Worm (Caenorhabditis elegans) whole organism, young adult: ENCODE data around the gene Y57E12AL.6.

Experiments used
- B0019.2 ChIP-seq: fragments of 200-800 bp; sonication (Bioruptor generic); conservative IDR thresholded peaks from 2 replicates; pipeline ENCODE4 v1.3.6; 2022; ENCODE audit warnings: missing genetic modification reagents, missing genetic modification characterization, missing compliant biosample characterization
- B0336.3 ChIP-seq: fragments of 200-800 bp; sonication (Bioruptor generic); IDR thresholded peaks from 2 replicates; pipeline ENCODE4 v1.3.6; 2022; ENCODE audit warnings: missing genetic modification characterization, missing compliant biosample characterization
- C17E4.6 ChIP-seq: fragments of 200-800 bp; sonication (Bioruptor generic); IDR thresholded peaks from 2 replicates; pipeline ENCODE4 v1.3.6; 2022; ENCODE audit warnings: missing genetic modification reagents, missing genetic modification characterization, missing compliant biosample characterization
- F49E8.2 ChIP-seq: sonication (generic microtip); optimal IDR thresholded peaks from 3 replicates; lab custom pipeline; 2017; ENCODE audit warnings: missing genetic modification characterization, mild to moderate bottlenecking, missing compliant biosample characterization, antibody characterized with exemption, moderate library complexity; ENCODE audit not compliant: insufficient read depth
- K12H6.12 ChIP-seq: fragments of 200-800 bp; sonication (Bioruptor generic); optimal IDR thresholded peaks from 2 replicates; lab custom pipeline; 2018; ENCODE audit warnings: mild to moderate bottlenecking, missing genetic modification characterization, missing compliant biosample characterization
- T07F8.4 ChIP-seq: sonication (generic microtip); optimal IDR thresholded peaks from 2 replicates; lab custom pipeline; 2016; ENCODE audit warnings: mild to moderate bottlenecking, missing genetic modification characterization, moderate library complexity, missing compliant biosample characterization
- Y56A3A.18 ChIP-seq: fragments of 200-800 bp; sonication (Bioruptor generic); IDR thresholded peaks from 2 replicates; pipeline ENCODE4 v1.3.6; 2022; ENCODE audit warnings: missing genetic modification reagents, missing genetic modification characterization, missing compliant biosample characterization
- ZK185.1 ChIP-seq: sonication (generic microtip); optimal IDR thresholded peaks from 2 replicates; lab custom pipeline; 2016; ENCODE audit warnings: mild to moderate bottlenecking, missing genetic modification characterization, missing compliant biosample characterization; ENCODE audit not compliant: poor library complexity, severe bottlenecking
- aptf-3 ChIP-seq: fragments of 200-800 bp; sonication (Bioruptor generic); IDR thresholded peaks from 2 replicates; pipeline ENCODE4 v1.3.6; 2022; ENCODE audit warnings: missing genetic modification characterization, missing compliant biosample characterization
- attf-5 ChIP-seq: fragments of 200-800 bp; sonication (Bioruptor generic); optimal IDR thresholded peaks from 2 replicates; lab custom pipeline; 2018; ENCODE audit warnings: mild to moderate bottlenecking, missing genetic modification characterization, missing compliant biosample characterization
- ceh-91 ChIP-seq: fragments of 200-800 bp; sonication (Bioruptor generic); IDR thresholded peaks from 2 replicates; pipeline ENCODE4 v1.3.6; 2022; ENCODE audit warnings: missing genetic modification reagents, missing genetic modification characterization, missing compliant biosample characterization
- efl-1 ChIP-seq: fragments of 150-350 bp; optimal IDR thresholded peaks from 2 replicates; lab custom pipeline; 2014; ENCODE audit warnings: missing biosample characterization, missing genetic modification reagents, missing genetic modification characterization
- ekl-4 ChIP-seq: fragments of 200-800 bp; sonication (Bioruptor generic); IDR thresholded peaks from 2 replicates; pipeline ENCODE4 v1.3.6; 2022; ENCODE audit warnings: missing genetic modification reagents, missing genetic modification characterization, missing compliant biosample characterization
- hmg-1.2 ChIP-seq: fragments of 200-800 bp; sonication (Bioruptor generic); IDR thresholded peaks from 2 replicates; pipeline ENCODE4 v1.3.6; 2022; ENCODE audit warnings: missing genetic modification reagents, missing genetic modification characterization, missing compliant biosample characterization
- hrde-1 ChIP-seq: sonication (generic microtip); optimal IDR thresholded peaks from 2 replicates; lab custom pipeline; 2016; ENCODE audit warnings: missing genetic modification characterization, mild to moderate bottlenecking, missing compliant biosample characterization, moderate library complexity, missing genotype, missing genetic modification reagents, borderline replicate concordance
- hsf-1 ChIP-seq: fragments of 200-800 bp; sonication (Bioruptor generic); IDR thresholded peaks from 2 replicates; pipeline ENCODE4 v1.3.6; 2022; ENCODE audit warnings: missing genetic modification reagents, missing genetic modification characterization, missing compliant biosample characterization
- lag-1 ChIP-seq: fragments of 200-800 bp; sonication (Bioruptor generic); IDR thresholded peaks from 2 replicates; pipeline ENCODE4 v1.3.6; 2022; ENCODE audit warnings: missing genetic modification reagents, missing genetic modification characterization, missing compliant biosample characterization
- let-607 ChIP-seq, 2 experiments: fragments of 200-800 bp in 1 of 2; sonication (Bioruptor generic) in 1 of 2; sonication (generic microtip) in 1 of 2; optimal IDR thresholded peaks; 2 replicates each; lab custom pipeline; 2016 to 2018; ENCODE audit warnings: mild to moderate bottlenecking in 2 of 2, missing compliant biosample characterization in 2 of 2, missing genetic modification characterization in 2 of 2, moderate library complexity in 2 of 2, missing genotype in 1 of 2
- lsy-27 ChIP-seq: sonication (generic microtip); optimal IDR thresholded peaks from 2 replicates; lab custom pipeline; 2017; ENCODE audit warnings: missing genetic modification characterization, mild to moderate bottlenecking, missing compliant biosample characterization, antibody characterized with exemption, missing genotype, borderline replicate concordance; ENCODE audit not compliant: insufficient read depth
- madf-10 ChIP-seq: sonication (generic microtip); optimal IDR thresholded peaks from 2 replicates; lab custom pipeline; 2016; ENCODE audit warnings: mild to moderate bottlenecking, missing genetic modification characterization, missing compliant biosample characterization
- madf-6 ChIP-seq: fragments of 200-800 bp; sonication (Bioruptor generic); IDR thresholded peaks from 2 replicates; pipeline ENCODE4 v1.3.6; 2022; ENCODE audit warnings: missing genetic modification reagents, missing genetic modification characterization, missing compliant biosample characterization
- mel-28 ChIP-seq: sonication (generic microtip); optimal IDR thresholded peaks from 2 replicates; lab custom pipeline; 2016; ENCODE audit warnings: borderline replicate concordance, mild to moderate bottlenecking, missing genetic modification characterization, missing compliant biosample characterization
- mes-4 ChIP-seq: sonication (generic microtip); optimal IDR thresholded peaks from 2 replicates; lab custom pipeline; 2016; ENCODE audit warnings: missing genotype, missing genetic modification characterization, missing compliant biosample characterization
- nhr-90 ChIP-seq: sonication (generic microtip); optimal IDR thresholded peaks from 2 replicates; lab custom pipeline; 2016; ENCODE audit warnings: missing genotype, mild to moderate bottlenecking, missing genetic modification characterization, missing compliant biosample characterization
- snpc-1.1 ChIP-seq: sonication (generic microtip); optimal IDR thresholded peaks from 2 replicates; lab custom pipeline; 2017; ENCODE audit warnings: missing genetic modification characterization, mild to moderate bottlenecking, missing compliant biosample characterization, antibody characterized with exemption, moderate library complexity, missing genotype, missing genetic modification reagents; ENCODE audit not compliant: insufficient read depth
- snpc-1.3 ChIP-seq: sonication (generic microtip); optimal IDR thresholded peaks from 2 replicates; lab custom pipeline; 2017; ENCODE audit warnings: missing genetic modification characterization, mild to moderate bottlenecking, missing compliant biosample characterization, antibody characterized with exemption, moderate library complexity, missing genotype, missing genetic modification reagents; ENCODE audit not compliant: insufficient read depth
- snpc-3.4 ChIP-seq: sonication (generic microtip); optimal IDR thresholded peaks from 2 replicates; lab custom pipeline; 2017; ENCODE audit warnings: missing genetic modification characterization, mild to moderate bottlenecking, missing compliant biosample characterization, antibody characterized with exemption, moderate library complexity, missing genotype, missing genetic modification reagents
- snpc-4 ChIP-seq, 5 experiments: fragments of 150-350 bp in 1 of 5; sonication (generic microtip) in 4 of 5; optimal IDR thresholded peaks; 2 replicates each; lab custom pipeline; 2014 to 2018; ENCODE audit warnings: missing genetic modification characterization in 5 of 5, missing biosample characterization in 3 of 5, antibody characterized with exemption in 2 of 5, mild to moderate bottlenecking in 2 of 5, missing compliant biosample characterization in 2 of 5, missing genotype in 2 of 5, moderate library complexity in 2 of 5, missing genetic modification reagents in 1 of 5
- tbp1 ChIP-seq: fragments of 200-800 bp; sonication (Bioruptor generic); optimal IDR thresholded peaks from 2 replicates; lab custom pipeline; 2018; ENCODE audit warnings: mild to moderate bottlenecking, missing genetic modification characterization, missing compliant biosample characterization
- tlf-1 ChIP-seq: fragments of 200-800 bp; sonication (Bioruptor generic); optimal IDR thresholded peaks from 2 replicates; lab custom pipeline; 2018; ENCODE audit warnings: mild to moderate bottlenecking, missing genetic modification characterization, missing compliant biosample characterization
- zim-3 ChIP-seq: sonication (generic microtip); optimal IDR thresholded peaks from 2 replicates; lab custom pipeline; 2017; ENCODE audit warnings: mild to moderate bottlenecking, missing genetic modification characterization, moderate library complexity, missing compliant biosample characterization
- ztf-25 ChIP-seq: fragments of 200-800 bp; sonication (Bioruptor generic); IDR thresholded peaks from 2 replicates; pipeline ENCODE4 v1.3.6; 2022; ENCODE audit warnings: missing genetic modification reagents, missing genetic modification characterization, missing compliant biosample characterization
- ztf-3 ChIP-seq: fragments of 200-800 bp; sonication (Bioruptor generic); optimal IDR thresholded peaks from 2 replicates; lab custom pipeline; 2018; ENCODE audit warnings: mild to moderate bottlenecking, missing genetic modification characterization, missing compliant biosample characterization

The Y57E12AL.6 gene

ce11 chrV:7069605-7070004 is 9.3 kb upstream of the Y57E12AL.6 start (continued):
- TF ChIP-seq ZK185.1 (tag; lab: Kevin White, UChicago) (no peak), F49E8.2 (tag; lab: Kevin White, UChicago) (no peak), B0019.2 (GFP tag; lab: Robert Waterston, UW) (no peak), tbp1 (GFP tag; lab: Kevin White, UChicago) (peak; percentile 85), efl-1 (GFP tag; lab: Kevin White, UChicago) (no peak), madf-10 (tag; lab: Kevin White, UChicago) (no peak), Y56A3A.18 (no peak), hrde-1 (tag; lab: Kevin White, UChicago) (no peak), tlf-1 (GFP tag; lab: Kevin White, UChicago) (no peak), aptf-3 (GFP tag; lab: Robert Waterston, UW) (no peak), ztf-25 (GFP tag; lab: Robert Waterston, UW) (0 out of 2 replicates have a peak, but pooled peaks have one; percentile 40), ztf-3 (no peak), hsf-1 (GFP tag; lab: Robert Waterston, UW) (no peak)
- TF ChIP-seq, all 124 proteins: peak for 8

DNA sequence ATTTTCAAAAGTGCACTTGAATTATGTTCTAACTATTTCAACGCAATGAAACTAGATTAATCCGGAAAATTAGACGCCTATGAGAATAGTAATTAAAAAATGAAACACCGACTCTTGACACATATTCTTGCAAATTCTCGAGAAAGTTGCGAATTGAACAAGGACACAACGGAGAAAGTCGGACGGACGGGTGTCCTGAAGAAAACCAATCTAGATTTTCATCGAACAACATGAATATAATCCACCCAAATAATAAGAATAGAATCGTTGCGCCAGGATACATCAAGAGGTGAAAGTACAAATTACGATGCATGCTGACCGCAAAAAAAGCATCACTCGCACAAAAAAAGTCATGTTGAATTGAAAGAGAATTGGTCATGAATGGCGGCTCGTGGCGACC is 8.6 kb upstream of the Y57E12AL.6 start:
- TF ChIP-seq ceh-91 (GFP tag; lab: Robert Waterston, UW) = no peak
- TF ChIP-seq C17E4.6 (GFP tag; lab: Robert Waterston, UW) = no peak
- no peak for TF ChIP-seq K12H6.12 (tag; lab: Kevin White, UChicago)
- TF ChIP-seq snpc-1.3 = no peak

DNA sequence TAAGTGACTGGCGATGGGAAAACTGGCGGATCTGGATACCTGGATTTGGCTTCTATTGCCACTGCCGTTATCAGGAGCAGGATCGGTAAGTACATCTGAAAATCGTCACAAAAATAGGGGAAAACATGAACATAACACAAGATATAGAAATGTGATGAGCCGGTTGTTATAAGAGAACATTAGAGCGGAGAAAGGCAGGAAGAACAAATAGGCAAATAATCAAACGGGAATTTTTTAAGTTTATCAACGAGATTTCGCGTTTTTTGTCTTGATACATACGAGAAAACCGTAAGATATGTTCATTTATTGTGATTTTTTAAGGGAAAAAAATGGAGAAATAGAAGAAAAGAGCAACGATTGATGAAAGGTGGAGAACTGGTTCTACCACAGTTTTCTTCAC is 5.0 kb upstream of the Y57E12AL.6 start, which contains the start of gene Y57E12AR.1:
Gene Y57E12AR.1 (minus strand): TSS at position 101 of the 400 bp plus-strand sequence.
- TF ChIP-seq hrde-1 (tag; lab: Kevin White, UChicago) = no peak
- TF ChIP-seq T07F8.4 (tag; lab: Kevin White, UChicago) = no peak
- TF ChIP-seq C17E4.6 (GFP tag; lab: Robert Waterston, UW) = no peak
- no peak for TF ChIP-seq mes-4 (tag; lab: Kevin White, UChicago)
- TF ChIP-seq let-607 (tag; optimal IDR thresholded peaks at IDR 0.05; lab: Kevin White, UChicago) = no peak
- TF ChIP-seq tlf-1 (GFP tag; lab: Kevin White, UChicago) = no peak
- TF ChIP-seq B0336.3 (GFP tag; lab: Robert Waterston, UW) = no peak
- no peak for TF ChIP-seq mel-28 (tag; lab: Kevin White, UChicago)
- no peak for TF ChIP-seq lag-1 (GFP tag; lab: Robert Waterston, UW)
- no peak for TF ChIP-seq ceh-91 (GFP tag; lab: Robert Waterston, UW)
- TF ChIP-seq ZK185.1 (tag; lab: Kevin White, UChicago) = no peak
- no peak for TF ChIP-seq nhr-90 (tag; lab: Kevin White, UChicago)
- no peak for TF ChIP-seq zim-3
- no peak for TF ChIP-seq lsy-27 (tag; lab: Kevin White, UChicago)
- no peak for TF ChIP-seq attf-5
- no peak for TF ChIP-seq ekl-4 (GFP tag; lab: Robert Waterston, UW)
- no peak for TF ChIP-seq madf-10 (tag; lab: Kevin White, UChicago)

- peak; percentile 82 for TF ChIP-seq snpc-4 (GFP tag; optimal IDR thresholded peaks at IDR 0.05; lab: Kevin White, UChicago)
- TF ChIP-seq snpc-4 (tag; optimal IDR thresholded peaks at IDR 0.05; lab: Kevin White, UChicago) = peak in 3 of 4 experiments; percentile 88 to 95 (median 94)
- peak; percentile 43 for TF ChIP-seq snpc-3.4 (tag; lab: Kevin White, UChicago)
- TF ChIP-seq madf-6 (GFP tag; lab: Robert Waterston, UW) = peak; percentile 36
- peak; percentile 5; the same call in 1 of the 2 replicates for TF ChIP-seq ekl-4 (GFP tag; lab: Robert Waterston, UW)
- TF ChIP-seq snpc-1.1 = peak; percentile 88
- peak; percentile 43 for TF ChIP-seq hmg-1.2 (GFP tag; lab: Robert Waterston, UW)
- TF ChIP-seq, all 124 proteins: peak for 6; not testable (repeated sequence) for 118
Observed at ce11 chrV:7062790-7063189, 2.5 kb upstream of the Y57E12AL.6 start, which contains the start of gene tmem-258. Gene tmem-258, plus strand, starts transcription at chrV:7063174.
